Worm (Caenorhabditis elegans): Measurements from ENCODE around the gene set-15.

set-15 gene

DNA sequence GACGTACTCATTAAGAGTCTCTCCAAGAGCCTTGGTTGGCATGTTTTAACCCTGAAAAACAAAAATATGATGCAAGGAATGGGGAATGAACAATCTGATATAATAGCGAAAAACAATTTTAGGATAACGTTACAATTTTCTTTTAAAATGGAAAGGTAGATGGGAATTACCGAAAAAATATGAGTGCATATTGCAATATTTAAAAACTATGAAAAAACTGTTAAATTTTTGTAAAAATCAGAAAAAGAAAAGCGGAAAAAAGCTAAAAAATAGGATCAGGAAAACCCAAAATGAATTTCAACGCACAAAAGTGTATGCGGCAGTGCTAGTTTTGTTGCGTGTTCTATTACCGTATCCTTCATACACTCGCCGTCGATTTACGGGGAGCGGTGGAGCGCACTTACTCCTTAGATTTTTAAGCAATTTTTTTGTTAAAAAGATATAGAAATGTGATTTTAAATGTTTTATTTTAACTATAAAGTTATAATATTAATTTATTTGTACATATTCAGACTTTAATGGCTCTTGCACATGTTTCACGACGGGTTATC, 30.2 kb downstream of the set-15 start, which contains the start of the genes rpl-20 and Y17G9B.5 (continued):
- peak; percentile 96 for TF ChIP-seq Y67H2A.10 (GFP tag; conservative IDR thresholded peaks at IDR 0.05)
- peak; percentile 100 for TF ChIP-seq Y53G8AR.9 (GFP tag; conservative IDR thresholded peaks at IDR 0.05)
- no peak for TF ChIP-seq F55B11.4 (tag; optimal IDR thresholded peaks at IDR 0.05; ENCODE audit: borderline replicate concordance, insufficient read depth)
- TF ChIP-seq madf-8 (GFP tag; conservative IDR thresholded peaks at IDR 0.05) = peak; percentile 94
- TF ChIP-seq snpc-3.4 (tag; optimal IDR thresholded peaks at IDR 0.05) = peak; percentile 98
- peak; percentile 99 for TF ChIP-seq ZK185.1 (tag; optimal IDR thresholded peaks at IDR 0.05; ENCODE audit: poor library complexity, severe bottlenecking)
- peak; percentile 49 to 100 (median 90) for TF ChIP-seq lin-35 (GFP tag; optimal IDR thresholded peaks at IDR 0.05)
- TF ChIP-seq pha-4 (tag; optimal IDR thresholded peaks at IDR 0.05) = peak; percentile 100
- peak; percentile 80 for TF ChIP-seq akir-1 (GFP tag; optimal IDR thresholded peaks at IDR 0.05)
- peak; percentile 96 for TF ChIP-seq dpl-1 (GFP tag; optimal IDR thresholded peaks at IDR 0.05)
- peak; percentile 90; the same call in 1 of the 2 replicates for TF ChIP-seq lag-1 (GFP tag; IDR thresholded peaks at IDR 0.05)
- TF ChIP-seq snpc-1.1 (tag; optimal IDR thresholded peaks at IDR 0.05; ENCODE audit: insufficient read depth) = peak; percentile 92
- peak; percentile 99 for TF ChIP-seq F23B12.7 (tag; optimal IDR thresholded peaks at IDR 0.05; ENCODE audit: insufficient read depth)
- TF ChIP-seq Y56A3A.18 (GFP tag; IDR thresholded peaks at IDR 0.05) = peak; percentile 99
- peak; percentile 79 to 81 for TF ChIP-seq rec-8 (tag; optimal IDR thresholded peaks at IDR 0.05)
- TF ChIP-seq efl-1 (GFP tag; optimal IDR thresholded peaks at IDR 0.05) = peak; percentile 93
- peak; percentile 90 for TF ChIP-seq mel-28 (tag; optimal IDR thresholded peaks at IDR 0.05; ENCODE audit: borderline replicate concordance)
- peak; percentile 95 for TF ChIP-seq snpc-4 (GFP tag; optimal IDR thresholded peaks at IDR 0.05)
- peak; percentile 95 to 97 (median 96) for TF ChIP-seq snpc-4 (tag; optimal IDR thresholded peaks at IDR 0.05)
- peak; percentile 97 for TF ChIP-seq B0019.2 (GFP tag; conservative IDR thresholded peaks at IDR 0.05)
- peak; percentile 99 for TF ChIP-seq repo-1 (tag; optimal IDR thresholded peaks at IDR 0.05)
- TF ChIP-seq dox-1 (GFP tag; IDR thresholded peaks at IDR 0.05) = peak; percentile 100
- TF ChIP-seq ccch-3 (GFP tag; optimal IDR thresholded peaks at IDR 0.05) = peak; percentile 68
- TF ChIP-seq nfya-2 (GFP tag; IDR thresholded peaks at IDR 0.05) = peak; percentile 95
- peak; percentile 71 for TF ChIP-seq lsy-27 (tag; optimal IDR thresholded peaks at IDR 0.05; ENCODE audit: borderline replicate concordance, insufficient read depth)
- peak; percentile 32 for TF ChIP-seq unc-62 (GFP tag; optimal IDR thresholded peaks at IDR 0.05)
- peak; percentile 78 for TF ChIP-seq dpff-1 (tag; optimal IDR thresholded peaks at IDR 0.05)
- peak; percentile 98 for TF ChIP-seq unc-130 (GFP tag; optimal IDR thresholded peaks at IDR 0.05)
- TF ChIP-seq ztf-26 (tag; optimal IDR thresholded peaks at IDR 0.05) = peak; percentile 100
- peak; percentile 99 for TF ChIP-seq nhr-80 (tag; optimal IDR thresholded peaks at IDR 0.05)
- peak; percentile 99 for TF ChIP-seq C17E4.6 (GFP tag; IDR thresholded peaks at IDR 0.05)
- 0 out of 2 replicates have a peak, but pooled peaks have one; percentile 37 for TF ChIP-seq aptf-3 (GFP tag; IDR thresholded peaks at IDR 0.05)
- peak; percentile 91 for TF ChIP-seq Y53F4B.3 (GFP tag; IDR thresholded peaks at IDR 0.05)
- TF ChIP-seq ceh-91 (GFP tag; IDR thresholded peaks at IDR 0.05) = peak; percentile 99
- peak; percentile 98 for TF ChIP-seq egl-44 (GFP tag; IDR thresholded peaks at IDR 0.05)
- peak; percentile 94 for TF ChIP-seq attf-6 (GFP tag; IDR thresholded peaks at IDR 0.05)
- peak; percentile 99 for TF ChIP-seq let-526 (GFP tag; IDR thresholded peaks at IDR 0.05)

ce11 chrIV:4749155-4749554, 30.9 kb downstream of the set-15 start:
- no peak for TF ChIP-seq aptf-2 (GFP tag; conservative IDR thresholded peaks at IDR 0.05)
- no peak for TF ChIP-seq somi-1 (GFP tag; optimal IDR thresholded peaks at IDR 0.05)
- TF ChIP-seq nfyb-1 (GFP tag; IDR thresholded peaks at IDR 0.05) = peak; percentile 5; the same call in 1 of the 2 replicates
- no peak for TF ChIP-seq egl-18 (GFP tag; IDR thresholded peaks at IDR 0.05)
- TF ChIP-seq K11D2.4 (GFP tag; IDR thresholded peaks at IDR 0.05) = no peak
- no peak for TF ChIP-seq snpc-1.1 (tag; optimal IDR thresholded peaks at IDR 0.05; ENCODE audit: insufficient read depth)
- no peak for TF ChIP-seq Y53F4B.3 (GFP tag; IDR thresholded peaks at IDR 0.05)
- no peak for TF ChIP-seq nhr-80 (tag; optimal IDR thresholded peaks at IDR 0.05)
- TF ChIP-seq zfh-2 (GFP tag; conservative IDR thresholded peaks at IDR 0.05) = peak; percentile 75
- no peak for TF ChIP-seq pha-4 (tag; optimal IDR thresholded peaks at IDR 0.05)
- no peak for TF ChIP-seq ztf-18 (tag; optimal IDR thresholded peaks at IDR 0.05)
- no peak for TF ChIP-seq nhr-179 (tag; optimal IDR thresholded peaks at IDR 0.05)
- 0 out of 2 replicates have a peak, but pooled peaks have one; percentile 4 for TF ChIP-seq egrh-3 (GFP tag; IDR thresholded peaks at IDR 0.05)
- TF ChIP-seq egl-44 (GFP tag; IDR thresholded peaks at IDR 0.05) = no peak

All from whole organism, young adult.